Worm (Caenorhabditis elegans) whole organism, L1 larva: ENCODE data around the gene F21C10.5.

Experiments
- ama-1 ChIP-seq: fragments of 150-350 bp; optimal IDR thresholded peaks from 2 replicates; lab custom pipeline; 2014
- blmp-1 ChIP-seq: fragments of 150-350 bp; optimal IDR thresholded peaks from 2 replicates; lab custom pipeline; 2014; ENCODE audit warnings: missing biosample characterization, missing genetic modification characterization
- dpl-1 ChIP-seq, 3 experiments: fragments of 150-350 bp in 2 of 3; sonication (generic microtip) in 1 of 3; optimal IDR thresholded peaks; 2 replicates each; lab custom pipeline; 2014 to 2017; ENCODE audit warnings: missing biosample characterization in 3 of 3, missing genetic modification characterization in 3 of 3, missing genetic modification reagents in 3 of 3

ce11 chrV:9156679-9157078, 31.2 kb downstream of the F21C10.5 start, which contains the start of gene B0222.15:
- TF ChIP-seq dpl-1 (GFP tag; optimal IDR thresholded peaks at IDR 0.05; lab: Kevin White, UChicago) (no peak), ama-1 (no peak), blmp-1 (tag; lab: Kevin White, UChicago) (no peak)
